Worm (Caenorhabditis elegans) whole organism, mixed stage, embryonic: ENCODE measurements around the gene F32H5.1.
A peak's percentile ranks its signal among the peaks of the same experiment; 100 is the strongest.

ENCODE experiments used
- M03D4.4 ChIP-seq: sonication (generic microtip); optimal IDR thresholded peaks from 2 replicates; lab custom pipeline; 2017; ENCODE audit warnings: mild to moderate bottlenecking, missing genetic modification characterization, missing compliant biosample characterization
- bed-3 ChIP-seq: fragments of 200-800 bp; sonication (Bioruptor generic); optimal IDR thresholded peaks from 3 replicates; lab custom pipeline; 2018; ENCODE audit warnings: mild to moderate bottlenecking, missing genetic modification characterization, moderate library complexity, missing compliant biosample characterization
- blmp-1 ChIP-seq: fragments of 150-350 bp; optimal IDR thresholded peaks from 2 replicates; lab custom pipeline; 2014; ENCODE audit warnings: missing biosample characterization, missing genetic modification characterization
- ceh-43 ChIP-seq: fragments of 200-800 bp; sonication (Bioruptor generic); optimal IDR thresholded peaks from 2 replicates; lab custom pipeline; 2018; ENCODE audit warnings: mild to moderate bottlenecking, missing genetic modification characterization, moderate library complexity, missing compliant biosample characterization
- ceh-83 ChIP-seq: fragments of 200-800 bp; sonication (Bioruptor generic); optimal IDR thresholded peaks from 2 replicates; lab custom pipeline; 2018; ENCODE audit warnings: mild to moderate bottlenecking, missing genetic modification characterization, missing compliant biosample characterization
- ces-1 ChIP-seq: fragments of 150-350 bp; optimal IDR thresholded peaks from 2 replicates; lab custom pipeline; 2014; ENCODE audit warnings: missing biosample characterization, missing genetic modification reagents, missing genetic modification characterization
- cnd-1 ChIP-seq: fragments of 200-800 bp; sonication (Bioruptor generic); optimal IDR thresholded peaks from 2 replicates; lab custom pipeline; 2018; ENCODE audit warnings: mild to moderate bottlenecking, missing genetic modification characterization, missing compliant biosample characterization
- drap-1 ChIP-seq: fragments of 200-800 bp; sonication (Bioruptor generic); optimal IDR thresholded peaks from 3 replicates; lab custom pipeline; 2018; ENCODE audit warnings: mild to moderate bottlenecking, missing genetic modification characterization, missing compliant biosample characterization
- elt-1 ChIP-seq: sonication (generic microtip); optimal IDR thresholded peaks from 2 replicates; lab custom pipeline; 2017; ENCODE audit warnings: missing genetic modification characterization, mild to moderate bottlenecking, missing compliant biosample characterization, antibody characterized with exemption, moderate library complexity, borderline replicate concordance; ENCODE audit not compliant: insufficient read depth
- elt-3 ChIP-seq: fragments of 150-350 bp; optimal IDR thresholded peaks from 2 replicates; lab custom pipeline; 2014; ENCODE audit warnings: missing biosample characterization, missing genetic modification characterization
- flh-1 ChIP-seq: fragments of 200-800 bp; sonication (Bioruptor generic); optimal IDR thresholded peaks from 2 replicates; lab custom pipeline; 2018; ENCODE audit warnings: mild to moderate bottlenecking, missing genetic modification characterization, moderate library complexity, missing compliant biosample characterization
- ham-2 ChIP-seq: fragments of 200-800 bp; sonication (Bioruptor generic); optimal IDR thresholded peaks from 2 replicates; lab custom pipeline; 2018; ENCODE audit warnings: mild to moderate bottlenecking, missing genetic modification characterization, missing compliant biosample characterization
- lin-13 ChIP-seq: fragments of 150-350 bp; optimal IDR thresholded peaks from 2 replicates; lab custom pipeline; 2014; ENCODE audit warnings: missing biosample characterization, missing genetic modification characterization
- lsy-2 ChIP-seq: fragments of 150-350 bp; optimal IDR thresholded peaks from 2 replicates; lab custom pipeline; 2014; ENCODE audit warnings: missing biosample characterization, missing genetic modification characterization
- mab-5 ChIP-seq: fragments of 150-350 bp; optimal IDR thresholded peaks from 2 replicates; lab custom pipeline; 2014; ENCODE audit warnings: missing biosample characterization, missing genetic modification characterization
- mep-1 ChIP-seq: fragments of 150-350 bp; optimal IDR thresholded peaks from 2 replicates; lab custom pipeline; 2017; ENCODE audit warnings: missing biosample characterization, missing genetic modification reagents, missing genetic modification characterization, inconsistent platforms
- nhr-12 ChIP-seq: fragments of 150-350 bp; optimal IDR thresholded peaks from 2 replicates; lab custom pipeline; 2014; ENCODE audit warnings: missing biosample characterization, missing genetic modification characterization
- nhr-2 ChIP-seq: fragments of 150-350 bp; optimal IDR thresholded peaks from 2 replicates; lab custom pipeline; 2014; ENCODE audit warnings: missing biosample characterization, missing genetic modification characterization
- nhr-237 ChIP-seq: fragments of 150-350 bp; optimal IDR thresholded peaks from 2 replicates; lab custom pipeline; 2014; ENCODE audit warnings: missing biosample characterization, missing genetic modification characterization
- nhr-76 ChIP-seq: sonication (generic microtip); optimal IDR thresholded peaks from 2 replicates; lab custom pipeline; 2017; ENCODE audit warnings: missing biosample characterization, missing genetic modification characterization
- pha-4 ChIP-seq: fragments of 150-350 bp; optimal IDR thresholded peaks from 2 replicates; lab custom pipeline; 2018; ENCODE audit warnings: missing biosample characterization, missing genetic modification reagents, missing genetic modification characterization
- sem-2 ChIP-seq: fragments of 200-800 bp; sonication (Bioruptor generic); optimal IDR thresholded peaks from 2 replicates; lab custom pipeline; 2018; ENCODE audit warnings: mild to moderate bottlenecking, missing genetic modification characterization, missing compliant biosample characterization
- snpc-4 ChIP-seq: fragments of 150-350 bp; optimal IDR thresholded peaks from 2 replicates; lab custom pipeline; 2014; ENCODE audit warnings: missing biosample characterization, missing genetic modification characterization
- tbx-8 ChIP-seq: fragments of 200-800 bp; sonication (Bioruptor generic); optimal IDR thresholded peaks from 2 replicates; lab custom pipeline; 2018; ENCODE audit warnings: mild to moderate bottlenecking, missing genetic modification characterization, moderate library complexity, missing compliant biosample characterization
- unc-120 ChIP-seq: sonication (generic microtip); optimal IDR thresholded peaks from 2 replicates; lab custom pipeline; 2017; ENCODE audit warnings: missing genetic modification characterization, missing compliant biosample characterization; ENCODE audit not compliant: poor library complexity, severe bottlenecking
- unc-62 ChIP-seq: fragments of 150-350 bp; optimal IDR thresholded peaks from 2 replicates; lab custom pipeline; 2014; ENCODE audit warnings: missing biosample characterization, missing genetic modification reagents, missing genetic modification characterization
- zip-8 ChIP-seq: fragments of 150-350 bp; optimal IDR thresholded peaks from 2 replicates; lab custom pipeline; 2014; ENCODE audit warnings: missing biosample characterization, missing genetic modification characterization
- ztf-11 ChIP-seq: fragments of 150-350 bp; optimal IDR thresholded peaks from 2 replicates; lab custom pipeline; 2014; ENCODE audit warnings: missing biosample characterization, missing genetic modification characterization

The F32H5.1 gene

DNA sequence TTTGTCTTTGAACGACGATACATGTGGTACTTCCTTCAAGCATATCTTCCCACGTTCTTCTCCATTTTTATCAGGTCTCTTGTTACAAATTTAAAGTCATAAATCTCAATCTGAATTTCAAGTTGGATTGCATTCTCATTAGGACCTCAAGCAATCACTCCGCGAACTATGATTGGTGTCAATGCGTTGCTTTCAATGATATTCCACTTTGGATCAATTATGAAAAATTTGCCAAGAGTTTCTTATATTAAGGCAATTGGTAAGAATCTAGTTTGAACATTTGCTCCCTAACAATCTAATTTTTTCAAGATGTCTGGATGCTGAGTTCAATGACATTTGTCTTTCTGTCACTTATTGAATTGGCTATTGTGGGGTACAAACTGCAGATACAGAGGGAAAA is 15.6 kb downstream of the F32H5.1 start:
- no peak for TF ChIP-seq sem-2 (GFP tag; lab: Kevin White, UChicago)
- no peak for TF ChIP-seq tbx-8 (GFP tag; lab: Kevin White, UChicago)
- TF ChIP-seq elt-3 (tag; lab: Kevin White, UChicago), result no peak
- TF ChIP-seq ceh-43, result no peak
- TF ChIP-seq ztf-11 (tag; lab: Kevin White, UChicago), result no peak
- TF ChIP-seq blmp-1 (tag; lab: Kevin White, UChicago), result no peak
- TF ChIP-seq nhr-237 (tag; lab: Kevin White, UChicago), result no peak
- TF ChIP-seq nhr-76 (tag; lab: Kevin White, UChicago), result no peak
- no peak for TF ChIP-seq bed-3 (GFP tag; lab: Kevin White, UChicago)
- TF ChIP-seq lsy-2, result no peak
- TF ChIP-seq mep-1 (tag; lab: Kevin White, UChicago), result no peak
- TF ChIP-seq mab-5, result no peak
- TF ChIP-seq ces-1 (GFP tag; lab: Kevin White, UChicago), result no peak
- TF ChIP-seq M03D4.4 (tag; lab: Kevin White, UChicago), result no peak
- TF ChIP-seq cnd-1 (tag; lab: Kevin White, UChicago), result no peak
- TF ChIP-seq zip-8, result no peak
- TF ChIP-seq unc-62 (GFP tag; lab: Kevin White, UChicago), result no peak

DNA sequence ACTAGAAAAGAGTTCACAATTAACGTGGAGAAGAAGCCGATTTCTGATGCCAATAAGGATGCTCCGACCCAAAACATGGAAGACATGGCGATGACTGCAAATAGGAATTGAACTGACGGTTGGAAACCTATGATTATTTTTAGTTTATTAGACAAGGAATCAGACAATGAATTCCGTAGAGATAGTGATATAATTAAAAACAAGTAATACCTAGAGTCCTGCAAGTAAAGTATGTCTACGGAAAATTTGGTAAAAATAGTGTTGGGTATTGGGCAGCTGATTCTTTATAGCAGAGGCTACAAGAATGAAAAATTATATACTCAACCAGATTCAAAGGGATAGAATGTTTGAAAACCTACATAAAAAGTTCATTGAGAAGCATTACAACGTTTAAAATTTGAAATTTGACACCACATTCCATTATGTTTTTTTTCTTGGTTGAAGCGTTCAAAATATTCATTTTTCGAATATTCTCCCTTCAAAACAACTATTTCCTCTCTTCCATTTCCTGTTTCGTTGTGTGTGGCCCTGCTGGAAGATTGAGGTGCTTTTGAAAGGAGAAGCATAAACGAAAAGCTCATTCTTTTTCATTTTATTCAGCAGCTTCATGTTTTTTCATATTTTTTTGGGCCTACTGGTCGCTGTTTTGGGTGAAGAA is 18.1 kb downstream of the F32H5.1 start, which contains the start of the genes str-4 and lgc-48:
Gene str-4 (minus strand): TSS at position 101 of the 658 bp plus-strand sequence.
Gene lgc-48 (plus strand): TSS at position 608 of the 658 bp plus-strand sequence.
- TF ChIP-seq unc-120 (no peak), ham-2 (GFP tag; lab: Kevin White, UChicago) (no peak), nhr-2 (tag; lab: Kevin White, UChicago) (no peak), tbx-8 (GFP tag; lab: Kevin White, UChicago) (no peak), ceh-43 (no peak)

DNA sequence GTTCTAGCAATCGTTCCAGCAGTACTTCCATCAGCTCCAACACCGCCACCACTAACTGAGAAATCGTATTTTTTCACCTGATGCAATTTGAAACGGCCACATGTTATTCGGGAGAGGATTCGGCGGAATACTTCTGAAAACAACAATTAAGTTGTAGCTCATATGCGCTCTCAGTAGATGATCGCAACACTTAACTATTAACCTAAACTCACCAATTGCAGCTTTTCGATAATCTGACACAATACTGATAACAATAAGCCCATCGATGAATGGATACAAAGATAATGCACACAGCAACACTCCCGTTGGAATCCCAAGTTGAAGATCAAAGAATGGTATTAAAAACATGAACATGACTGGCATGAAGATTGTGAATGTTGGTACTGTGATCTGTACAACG is 19.8 kb downstream of the F32H5.1 start:
- TF ChIP-seq ceh-83 (GFP tag; lab: Kevin White, UChicago) (no peak), ces-1 (GFP tag; lab: Kevin White, UChicago) (no peak), snpc-4 (tag; lab: Kevin White, UChicago) (no peak), lsy-2 (no peak), zip-8 (no peak), pha-4 (tag; lab: Kevin White, UChicago) (no peak), elt-1 (tag; lab: Kevin White, UChicago) (no peak), lin-13 (tag; lab: Kevin White, UChicago) (no peak), flh-1 (GFP tag; lab: Kevin White, UChicago) (no peak), unc-62 (GFP tag; lab: Kevin White, UChicago) (no peak), nhr-2 (tag; lab: Kevin White, UChicago) (no peak)

DNA sequence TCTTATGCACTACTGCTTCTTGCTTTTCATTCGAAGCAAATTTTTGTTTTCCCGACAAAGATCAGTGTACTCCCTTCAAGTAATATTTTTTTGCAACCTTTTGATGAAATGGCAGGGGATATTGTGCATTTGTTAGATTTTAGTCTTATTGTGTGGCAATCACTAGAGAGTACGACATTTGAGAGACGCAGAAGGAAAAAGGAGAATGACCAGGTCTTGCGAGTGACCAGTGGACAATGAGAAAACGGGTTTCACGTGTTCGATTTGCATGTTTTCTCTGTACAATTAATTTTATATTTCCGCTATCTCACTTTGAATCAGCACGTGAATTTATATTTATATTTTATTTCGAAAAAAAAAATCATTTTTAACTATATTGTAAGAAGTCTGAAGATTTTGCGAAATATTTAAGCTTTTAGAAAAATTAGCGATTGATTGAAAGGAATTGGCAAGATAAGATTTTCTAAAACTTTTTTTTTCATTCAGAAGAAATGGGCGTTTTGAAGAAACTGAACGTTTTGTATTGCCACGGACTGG is 21.9 kb downstream of the F32H5.1 start, which contains the start of gene C50B6.9:
Gene C50B6.9 (plus strand): TSS at position 487 of the 537 bp plus-strand sequence.
- TF ChIP-seq nhr-2 (tag; lab: Kevin White, UChicago), result no peak
- peak; percentile 9 for TF ChIP-seq elt-1 (tag; lab: Kevin White, UChicago)

DNA sequence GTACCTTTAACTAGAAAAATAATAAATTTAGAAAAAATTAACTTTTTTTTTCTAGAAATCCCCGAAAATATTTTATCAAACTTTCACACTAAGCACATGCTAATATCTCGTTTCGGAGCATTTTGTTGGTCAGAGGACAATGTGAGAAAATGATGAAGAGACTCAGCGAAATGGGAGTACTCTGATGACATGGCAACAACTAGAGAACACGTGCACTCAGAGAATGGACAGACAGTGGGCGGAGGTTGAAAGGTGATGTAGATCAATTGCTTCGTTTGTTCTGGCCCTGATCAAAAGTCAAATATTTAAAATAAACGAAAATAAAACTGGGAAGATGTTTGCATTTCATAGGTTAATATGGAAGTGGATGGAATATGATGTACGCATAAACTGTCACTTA is 23.4 kb downstream of the F32H5.1 start:
- TF ChIP-seq M03D4.4 (tag; lab: Kevin White, UChicago) (no peak), elt-3 (tag; lab: Kevin White, UChicago) (no peak), ztf-11 (tag; lab: Kevin White, UChicago) (no peak), nhr-76 (tag; lab: Kevin White, UChicago) (no peak), flh-1 (GFP tag; lab: Kevin White, UChicago) (no peak), drap-1 (GFP tag; lab: Kevin White, UChicago) (no peak), pha-4 (tag; lab: Kevin White, UChicago) (no peak), mep-1 (tag; lab: Kevin White, UChicago) (no peak), zip-8 (no peak), unc-120 (no peak), blmp-1 (tag; lab: Kevin White, UChicago) (no peak), ham-2 (GFP tag; lab: Kevin White, UChicago) (no peak), ceh-83 (GFP tag; lab: Kevin White, UChicago) (no peak), nhr-12 (no peak), unc-62 (GFP tag; lab: Kevin White, UChicago) (no peak), snpc-4 (tag; lab: Kevin White, UChicago) (no peak), tbx-8 (GFP tag; lab: Kevin White, UChicago) (no peak)
